Worm (Caenorhabditis elegans): Measurements from ENCODE around the gene hsp-43.

The hsp-43 gene

DNA sequence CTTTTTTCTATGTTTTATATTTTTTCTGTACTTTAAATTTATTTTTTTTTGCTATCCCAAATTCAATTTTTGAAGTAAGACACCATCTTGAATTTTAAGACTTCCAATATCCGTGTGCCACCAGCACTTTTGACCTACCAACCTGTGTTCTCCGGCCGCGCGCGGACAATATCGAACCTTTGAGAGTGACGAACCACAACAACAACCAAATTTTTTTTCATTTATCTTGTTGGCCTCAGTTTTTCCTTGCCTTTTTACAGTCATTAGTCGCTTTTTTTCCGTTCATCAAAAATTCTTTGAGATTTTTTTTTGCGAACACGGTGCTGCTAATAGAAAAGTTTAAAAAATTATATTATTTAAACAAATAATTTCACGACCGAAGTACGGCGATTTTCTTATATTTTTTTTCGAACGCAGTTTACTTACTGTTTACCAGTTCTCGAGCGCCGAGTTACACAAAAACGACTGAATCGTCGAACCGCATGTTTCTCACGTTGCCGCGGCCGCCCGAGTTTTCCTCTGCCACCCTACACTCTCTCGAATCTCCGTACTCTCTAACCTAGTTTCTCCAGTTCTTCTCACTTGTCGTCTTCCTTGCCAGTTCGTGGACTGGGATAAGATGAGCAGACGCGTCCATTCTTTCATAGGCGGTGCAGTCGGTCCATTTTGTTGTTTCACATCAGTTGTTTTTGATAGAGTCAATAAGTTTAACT is 4.7 kb upstream of the hsp-43 start (continued):
- TF ChIP-seq ztf-4 (tag; optimal IDR thresholded peaks at IDR 0.05) (no peak), ztf-1 (GFP tag; conservative IDR thresholded peaks at IDR 0.05) (no peak), skn-1 (tag; optimal IDR thresholded peaks at IDR 0.05) (no peak), sma-9 (GFP tag; optimal IDR thresholded peaks at IDR 0.05) (peak; percentile 30), sma-9 (tag; optimal IDR thresholded peaks at IDR 0.05) (no peak), fos-1 (tag; optimal IDR thresholded peaks at IDR 0.05) (no peak), aly-2 (tag; optimal IDR thresholded peaks at IDR 0.05) (no peak), lin-39 (tag; optimal IDR thresholded peaks at IDR 0.05) (no peak), sma-3 (GFP tag; optimal IDR thresholded peaks at IDR 0.05) (no peak), C34F6.9 (tag; optimal IDR thresholded peaks at IDR 0.05) (peak; percentile 66), zag-1 (tag; optimal IDR thresholded peaks at IDR 0.05) (no peak), mab-5 (tag; optimal IDR thresholded peaks at IDR 0.05) (no peak), nhr-23 (tag; optimal IDR thresholded peaks at IDR 0.05) (no peak), sem-4 (tag; optimal IDR thresholded peaks at IDR 0.05) (peak; percentile 1), unc-62 (GFP tag; optimal IDR thresholded peaks at IDR 0.05) (no peak)

DNA sequence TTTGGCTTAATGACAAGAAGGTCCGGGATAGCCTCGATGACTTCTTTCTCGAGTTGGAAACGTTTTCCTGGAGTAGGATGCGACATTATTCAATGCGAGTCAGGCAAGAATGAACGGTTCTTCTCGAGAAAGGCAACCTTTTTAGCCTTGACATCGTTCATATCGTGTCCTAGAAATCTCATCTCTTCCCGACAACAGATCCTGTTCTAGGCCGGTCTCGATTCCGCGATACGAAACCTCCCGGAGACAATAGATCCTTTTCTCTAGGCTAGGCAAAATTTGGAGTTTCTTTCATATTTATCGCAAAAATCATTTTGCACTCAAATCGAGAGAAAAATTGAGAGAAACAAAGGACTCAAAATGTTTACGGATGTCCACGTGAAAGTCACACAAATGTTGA is 3.6 kb upstream of the hsp-43 start, which contains the start of gene rml-3:
Gene rml-3 (minus strand): TSS at position 93 of the 400 bp plus-strand sequence.
- TF ChIP-seq elt-1 (tag; optimal IDR thresholded peaks at IDR 0.05), result peak; percentile 91
- no peak for TF ChIP-seq C34F6.9 (tag; optimal IDR thresholded peaks at IDR 0.05)
- no peak for TF ChIP-seq unc-62 (GFP tag; optimal IDR thresholded peaks at IDR 0.05)
- no peak for TF ChIP-seq aly-2 (tag; optimal IDR thresholded peaks at IDR 0.05)
- TF ChIP-seq sma-9 (GFP tag; optimal IDR thresholded peaks at IDR 0.05), result peak; percentile 52
- no peak for TF ChIP-seq sma-9 (tag; optimal IDR thresholded peaks at IDR 0.05)
- no peak for TF ChIP-seq egl-27 (tag; optimal IDR thresholded peaks at IDR 0.05)

DNA sequence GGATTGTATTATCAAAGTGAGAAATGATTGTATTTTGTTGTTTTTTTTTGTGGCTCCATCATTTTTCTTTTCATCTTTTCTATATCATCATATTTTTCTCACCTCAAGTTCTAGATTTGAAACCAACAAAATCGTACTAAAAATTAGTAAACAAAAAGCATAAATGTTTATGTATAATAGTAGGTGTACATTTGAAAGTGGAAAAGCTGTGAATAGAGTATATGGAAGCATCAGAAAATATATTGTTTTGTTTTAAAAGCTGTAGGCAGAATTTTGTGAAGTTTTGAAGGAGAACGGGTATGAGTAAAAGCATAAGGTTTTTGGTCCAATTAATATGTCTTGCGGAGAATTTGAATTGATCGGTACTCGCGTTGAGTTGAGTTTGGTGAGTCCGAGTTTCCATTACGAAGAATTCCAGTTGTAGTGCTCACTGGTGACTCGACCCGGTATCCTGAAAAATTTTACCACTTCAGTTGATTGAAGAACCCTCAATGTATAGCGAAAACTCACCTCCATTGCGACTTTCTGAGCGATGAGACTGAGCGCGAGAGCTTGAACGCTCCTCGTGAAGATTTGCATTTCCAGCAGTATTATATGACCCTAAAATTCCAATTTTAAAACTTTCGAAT is 2.2 kb downstream of the hsp-43 start, which contains the start of gene C14F11.4:
Gene C14F11.4 (minus strand): TSS at position 51 of the 629 bp plus-strand sequence.
- TF ChIP-seq sem-4 (tag; optimal IDR thresholded peaks at IDR 0.05), result no peak
- TF ChIP-seq ztf-4 (tag; optimal IDR thresholded peaks at IDR 0.05), result no peak
- TF ChIP-seq ztf-11 (tag; optimal IDR thresholded peaks at IDR 0.05), result no peak
- TF ChIP-seq ceh-16 (tag; optimal IDR thresholded peaks at IDR 0.05), result no peak
- no peak for TF ChIP-seq nhr-10 (tag; optimal IDR thresholded peaks at IDR 0.05)
- no peak for TF ChIP-seq Y55F3AM.14 (GFP tag; optimal IDR thresholded peaks at IDR 0.05)
- no peak for TF ChIP-seq elt-1 (tag; optimal IDR thresholded peaks at IDR 0.05)
- TF ChIP-seq lin-11 (tag; optimal IDR thresholded peaks at IDR 0.05), result no peak
- TF ChIP-seq mbf-1 (tag; optimal IDR thresholded peaks at IDR 0.05), result no peak
- TF ChIP-seq fos-1 (tag; optimal IDR thresholded peaks at IDR 0.05), result no peak
- TF ChIP-seq nhr-6 (tag; optimal IDR thresholded peaks at IDR 0.05), result no peak
- no peak for TF ChIP-seq C34F6.9 (tag; optimal IDR thresholded peaks at IDR 0.05)
- no peak for TF ChIP-seq lsy-2 (tag; optimal IDR thresholded peaks at IDR 0.05)

DNA sequence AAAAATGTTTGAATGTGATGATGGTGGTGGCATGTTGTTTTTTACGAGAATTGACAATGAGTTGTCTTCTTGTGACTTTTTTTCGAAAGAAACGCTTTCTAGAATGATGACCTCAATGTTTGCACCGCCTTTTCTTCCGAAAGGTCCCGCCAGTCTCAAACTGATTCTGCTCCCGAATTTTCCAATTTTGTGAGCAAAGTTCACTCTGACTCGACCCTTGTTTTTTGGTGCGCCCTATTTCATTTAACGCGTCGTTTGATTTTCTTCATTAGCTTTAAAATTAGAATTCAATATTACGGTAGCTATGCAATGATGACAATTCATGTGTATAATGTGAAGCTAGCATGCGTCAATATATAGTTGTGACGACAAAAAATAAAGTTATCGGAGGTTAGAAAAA is 4.7 kb downstream of the hsp-43 start, which contains the start of gene lite-1:
Gene lite-1 (minus strand): TSS at position 101 of the 400 bp plus-strand sequence.
- TF ChIP-seq sma-3 (GFP tag; optimal IDR thresholded peaks at IDR 0.05) (peak; percentile 27), lin-39 (tag; optimal IDR thresholded peaks at IDR 0.05) (no peak), fos-1 (tag; optimal IDR thresholded peaks at IDR 0.05) (no peak)

DNA sequence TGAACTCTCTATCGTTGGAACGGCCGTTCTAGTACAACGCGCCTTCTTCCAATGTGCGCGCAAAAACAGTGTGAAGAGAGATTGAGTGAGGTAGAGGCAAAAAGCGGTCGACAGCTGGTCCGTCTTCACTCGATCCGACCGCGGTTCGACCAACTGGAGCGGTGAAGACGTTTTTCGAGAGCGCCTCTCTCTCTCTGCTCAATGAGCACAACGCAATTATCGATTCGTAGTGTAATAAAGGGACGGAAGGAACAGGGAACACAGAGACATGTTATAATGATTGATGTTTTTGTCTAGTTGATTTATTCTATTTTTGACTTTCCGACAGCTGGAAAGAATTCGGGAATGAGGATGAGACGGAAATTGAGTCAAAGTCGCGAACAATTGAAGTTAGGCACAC is 10.5 kb downstream of the hsp-43 start:
- no peak for TF ChIP-seq nhr-21 (tag; optimal IDR thresholded peaks at IDR 0.05)
- no peak for TF ChIP-seq nhr-129 (tag; optimal IDR thresholded peaks at IDR 0.05)
- TF ChIP-seq blmp-1 (tag; optimal IDR thresholded peaks at IDR 0.05; ENCODE audit: insufficient read depth), result no peak
- TF ChIP-seq zag-1 (tag; optimal IDR thresholded peaks at IDR 0.05), result no peak
- TF ChIP-seq lin-39 (tag; optimal IDR thresholded peaks at IDR 0.05), result no peak
- no peak for TF ChIP-seq aly-2 (tag; optimal IDR thresholded peaks at IDR 0.05)
- peak; percentile 32 for TF ChIP-seq sma-9 (GFP tag; optimal IDR thresholded peaks at IDR 0.05)
- TF ChIP-seq sma-9 (tag; optimal IDR thresholded peaks at IDR 0.05), result no peak

DNA sequence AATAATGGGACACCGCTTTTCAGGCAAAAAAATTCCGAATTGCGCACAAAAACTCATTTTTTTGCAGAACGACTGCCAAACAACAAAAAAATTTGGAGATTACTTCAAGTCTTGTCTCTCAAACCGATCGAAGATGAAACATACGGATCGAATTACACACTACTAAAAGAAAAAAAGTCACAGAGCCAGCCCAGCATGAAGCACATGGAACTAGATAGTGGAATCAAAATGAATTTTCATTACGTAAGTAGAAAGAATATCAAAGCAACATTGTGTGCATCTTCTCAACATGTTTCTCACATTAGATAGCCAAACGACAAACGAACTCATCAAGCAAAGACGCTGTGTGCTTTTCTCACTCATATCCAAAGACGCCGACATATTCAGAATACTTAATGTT is 14.2 kb downstream of the hsp-43 start:
- no peak for TF ChIP-seq nhr-10 (tag; optimal IDR thresholded peaks at IDR 0.05)
- no peak for TF ChIP-seq R02D3.7 (tag; optimal IDR thresholded peaks at IDR 0.05)
- no peak for TF ChIP-seq nhr-6 (tag; optimal IDR thresholded peaks at IDR 0.05)
- no peak for TF ChIP-seq nhr-25 (tag; optimal IDR thresholded peaks at IDR 0.05)
- TF ChIP-seq ceh-82 (tag; optimal IDR thresholded peaks at IDR 0.05), result no peak
- no peak for TF ChIP-seq ama-1 (optimal IDR thresholded peaks at IDR 0.05)
- TF ChIP-seq snpc-4 (tag; optimal IDR thresholded peaks at IDR 0.05), result no peak
- no peak for TF ChIP-seq elt-1 (tag; optimal IDR thresholded peaks at IDR 0.05)
- no peak for TF ChIP-seq ztf-4 (tag; optimal IDR thresholded peaks at IDR 0.05)

All from whole organism, L2 larva.